Worm (Caenorhabditis elegans): ENCODE measurements around the gene T13C5.6.

The T13C5.6 gene

ce11 chrX:6177944-6178566 lies 29.4 kb downstream of the T13C5.6 start, which contains the start of the genes T25B2.4 and T13C5.3:
T25B2.4 (plus strand) TSS chrX:6178244.
T13C5.3 (plus strand) TSS chrX:6178516.
- TF ChIP-seq dao-5 (tag; optimal IDR thresholded peaks at IDR 0.05) = no peak

ce11 chrX:6175829-6176228 lies 31.7 kb downstream of the T13C5.6 start, which contains the start of gene T25B2.3:
T25B2.3 (plus strand) TSS chrX:6176129.
- no peak for TF ChIP-seq him-1 (tag; optimal IDR thresholded peaks at IDR 0.05)
- TF ChIP-seq W03F9.2 (tag; optimal IDR thresholded peaks at IDR 0.05) = no peak
- no peak for TF ChIP-seq dao-5 (tag; optimal IDR thresholded peaks at IDR 0.05)

- no peak for TF ChIP-seq dao-5 (tag; optimal IDR thresholded peaks at IDR 0.05)
- no peak for TF ChIP-seq him-1 (tag; optimal IDR thresholded peaks at IDR 0.05)
- no peak for TF ChIP-seq W03F9.2 (tag; optimal IDR thresholded peaks at IDR 0.05)
These were observed 33.8 kb downstream of the T13C5.6 start, which contains the start of gene T25B2.1 for ce11 chrX:6173656-6174055. T25B2.1 (plus strand) TSS chrX:6173956.

ce11 chrX:6169252-6169651 lies 38.2 kb downstream of the T13C5.6 start, which contains the start of gene T25B2.2:
T25B2.2 (plus strand) TSS chrX:6169643.
- TF ChIP-seq him-1 (tag; optimal IDR thresholded peaks at IDR 0.05) = no peak
- no peak for TF ChIP-seq dao-5 (tag; optimal IDR thresholded peaks at IDR 0.05)
- TF ChIP-seq W03F9.2 (tag; optimal IDR thresholded peaks at IDR 0.05) = no peak

ce11 chrX:6167376-6167775 lies 40.1 kb downstream of the T13C5.6 start:
- TF ChIP-seq dao-5 (tag; optimal IDR thresholded peaks at IDR 0.05) = no peak
- no peak for TF ChIP-seq W03F9.2 (tag; optimal IDR thresholded peaks at IDR 0.05)
- no peak for TF ChIP-seq him-1 (tag; optimal IDR thresholded peaks at IDR 0.05)

- no peak for TF ChIP-seq W03F9.2 (tag; optimal IDR thresholded peaks at IDR 0.05)
- no peak for TF ChIP-seq him-1 (tag; optimal IDR thresholded peaks at IDR 0.05)
- no peak for TF ChIP-seq dao-5 (tag; optimal IDR thresholded peaks at IDR 0.05)
These were observed 45.5 kb downstream of the T13C5.6 start for ce11 chrX:6162037-6162436.

- TF ChIP-seq him-1 (tag; optimal IDR thresholded peaks at IDR 0.05) (no peak), dao-5 (tag; optimal IDR thresholded peaks at IDR 0.05) (no peak), W03F9.2 (tag; optimal IDR thresholded peaks at IDR 0.05) (no peak)
These were observed 47.1 kb downstream of the T13C5.6 start, which contains the start of gene odd-2 for ce11 chrX:6160427-6160826. odd-2 (minus strand) TSS chrX:6160527.

- TF ChIP-seq him-1 (tag; optimal IDR thresholded peaks at IDR 0.05) (no peak), dao-5 (tag; optimal IDR thresholded peaks at IDR 0.05) (no peak), W03F9.2 (tag; optimal IDR thresholded peaks at IDR 0.05) (no peak)
These were observed 47.9 kb downstream of the T13C5.6 start for ce11 chrX:6159562-6159961.

- no peak for TF ChIP-seq W03F9.2 (tag; optimal IDR thresholded peaks at IDR 0.05)
- no peak for TF ChIP-seq him-1 (tag; optimal IDR thresholded peaks at IDR 0.05)
- no peak for TF ChIP-seq dao-5 (tag; optimal IDR thresholded peaks at IDR 0.05)
These were observed 50.0 kb downstream of the T13C5.6 start for ce11 chrX:6157411-6157916.

All from whole organism, L4/young adult.